Fruit fly (Drosophila melanogaster) whole organism, embryonic: ENCODE measurements around the gene CG6959.

Source experiments
- Bgb ChIP-seq: fragments of 200-800 bp; sonication (Bioruptor generic); IDR thresholded peaks from 2 replicates; pipeline ENCODE4 v1.3.6; 2022; ENCODE audit warnings: missing biosample characterization, missing genetic modification characterization; ENCODE audit not compliant: partially characterized antibody
- CG10274 ChIP-seq: fragments of 200-800 bp; sonication (Bioruptor generic); optimal IDR thresholded peaks from 3 replicates; lab custom pipeline; 2017; ENCODE audit warnings: missing biosample characterization, mild to moderate bottlenecking, missing genetic modification characterization
- CG10431 ChIP-seq: fragments of 200-800 bp; sonication (Bioruptor generic); optimal IDR thresholded peaks from 3 replicates; lab custom pipeline; 2018; ENCODE audit warnings: missing biosample characterization, mild to moderate bottlenecking, missing genetic modification characterization
- CG10654 ChIP-seq: fragments of 200-800 bp; sonication (Bioruptor generic); optimal IDR thresholded peaks from 2 replicates; lab custom pipeline; 2016; ENCODE audit warnings: missing biosample characterization, missing genetic modification characterization
- CG11560 ChIP-seq: fragments of 200-800 bp; sonication (Bioruptor generic); IDR thresholded peaks from 3 replicates; pipeline ENCODE4 v1.3.6; 2022; ENCODE audit warnings: missing biosample characterization, missing genetic modification characterization
- CG12071 ChIP-seq: fragments of 200-800 bp; sonication (Bioruptor generic); optimal IDR thresholded peaks from 3 replicates; lab custom pipeline; 2018; ENCODE audit warnings: missing biosample characterization, mild to moderate bottlenecking, missing genetic modification characterization
- CG12219 ChIP-seq: fragments of 200-800 bp; sonication (Bioruptor generic); optimal IDR thresholded peaks from 3 replicates; lab custom pipeline; 2018; ENCODE audit warnings: missing biosample characterization, mild to moderate bottlenecking, missing genetic modification characterization
- CG12769 ChIP-seq: fragments of 200-800 bp; sonication (Bioruptor generic); optimal IDR thresholded peaks from 2 replicates; lab custom pipeline; 2019; ENCODE audit warnings: missing biosample characterization, mild to moderate bottlenecking, missing genetic modification characterization, moderate library complexity
- CG14965 ChIP-seq: fragments of 200-800 bp; sonication (Bioruptor generic); optimal IDR thresholded peaks from 2 replicates; lab custom pipeline; 2016; ENCODE audit warnings: missing biosample characterization, missing genetic modification characterization, borderline replicate concordance
- CG15269 ChIP-seq: fragments of 200-800 bp; sonication (Bioruptor generic); optimal IDR thresholded peaks from 2 replicates; lab custom pipeline; 2018; ENCODE audit warnings: missing biosample characterization, mild to moderate bottlenecking, missing genetic modification characterization, moderate library complexity
- CG15479 ChIP-seq: fragments of 200-800 bp; sonication (Bioruptor generic); optimal IDR thresholded peaks from 3 replicates; lab custom pipeline; 2019; ENCODE audit warnings: missing biosample characterization, mild to moderate bottlenecking, missing genetic modification characterization, moderate library complexity
- CG1602 ChIP-seq: fragments of 200-800 bp; sonication (Bioruptor generic); optimal IDR thresholded peaks from 3 replicates; lab custom pipeline; 2016; ENCODE audit warnings: missing biosample characterization, missing genetic modification characterization
- CG17568 ChIP-seq: fragments of 200-800 bp; sonication (Bioruptor generic); optimal IDR thresholded peaks from 2 replicates; lab custom pipeline; 2018; ENCODE audit warnings: missing biosample characterization, mild to moderate bottlenecking, missing genetic modification characterization, moderate library complexity
- CG1792 ChIP-seq: fragments of 200-800 bp; sonication (Bioruptor generic); optimal IDR thresholded peaks from 2 replicates; lab custom pipeline; 2016; ENCODE audit warnings: missing biosample characterization, missing genetic modification characterization
- CG34422 ChIP-seq: fragments of 200-800 bp; sonication (Bioruptor generic); IDR thresholded peaks from 3 replicates; pipeline ENCODE4 v1.3.6; 2022; ENCODE audit warnings: missing biosample characterization, missing genetic modification characterization
- CG3847 ChIP-seq: fragments of 200-800 bp; sonication (Bioruptor generic); IDR thresholded peaks from 2 replicates; pipeline ENCODE4 v1.3.6; 2022; ENCODE audit warnings: missing biosample characterization, missing genetic modification characterization
- CG4424 ChIP-seq: fragments of 200-800 bp; sonication (Bioruptor generic); optimal IDR thresholded peaks from 3 replicates; lab custom pipeline; 2016; ENCODE audit warnings: missing biosample characterization, missing genetic modification characterization
- CG4820 ChIP-seq: fragments of 200-800 bp; sonication (Bioruptor generic); optimal IDR thresholded peaks from 3 replicates; lab custom pipeline; 2016; ENCODE audit warnings: missing biosample characterization, missing genetic modification characterization
- CG5245 ChIP-seq: fragments of 200-800 bp; sonication (Bioruptor generic); optimal IDR thresholded peaks from 3 replicates; lab custom pipeline; 2016; ENCODE audit warnings: missing biosample characterization, missing genetic modification characterization
- CG6175 ChIP-seq: fragments of 200-800 bp; sonication (Bioruptor generic); IDR thresholded peaks from 3 replicates; pipeline ENCODE4 v1.3.6; 2022; ENCODE audit warnings: missing biosample characterization, missing genetic modification characterization
- CG7372 ChIP-seq: fragments of 200-800 bp; sonication (Bioruptor generic); IDR thresholded peaks from 2 replicates; pipeline ENCODE4 v1.3.6; 2022; ENCODE audit warnings: missing biosample characterization, missing genetic modification characterization
- CG8089 ChIP-seq: fragments of 200-800 bp; sonication (Bioruptor generic); optimal IDR thresholded peaks from 3 replicates; lab custom pipeline; 2016; ENCODE audit warnings: missing biosample characterization, missing genetic modification characterization
- CG9437 ChIP-seq: fragments of 200-800 bp; sonication (Bioruptor generic); optimal IDR thresholded peaks from 2 replicates; lab custom pipeline; 2018; ENCODE audit warnings: missing biosample characterization, mild to moderate bottlenecking, missing genetic modification characterization
- Dip2 ChIP-seq: fragments of 200-800 bp; sonication (Bioruptor generic); IDR thresholded peaks from 2 replicates; pipeline ENCODE4 v1.3.6; 2022; ENCODE audit warnings: missing biosample characterization, missing genetic modification characterization
- E2f2 ChIP-seq: fragments of 200-800 bp; sonication (Bioruptor generic); IDR thresholded peaks from 2 replicates; pipeline ENCODE4 v1.3.6; 2022; ENCODE audit warnings: missing biosample characterization, missing genetic modification characterization
- Elba2 ChIP-seq: fragments of 200-800 bp; sonication (Bioruptor generic); optimal IDR thresholded peaks from 3 replicates; lab custom pipeline; 2016; ENCODE audit warnings: missing biosample characterization, missing genetic modification characterization
- HLH3B ChIP-seq: fragments of 200-800 bp; sonication (Bioruptor generic); IDR thresholded peaks from 2 replicates; pipeline ENCODE4 v1.3.6; 2022; ENCODE audit warnings: missing biosample characterization, missing genetic modification characterization
- HmgZ ChIP-seq: fragments of 200-800 bp; sonication (Bioruptor generic); optimal IDR thresholded peaks from 2 replicates; lab custom pipeline; 2018; ENCODE audit warnings: missing biosample characterization, mild to moderate bottlenecking, missing genetic modification characterization
- Hr39 ChIP-seq: fragments of >200 bp; optimal IDR thresholded peaks from 2 replicates; lab custom pipeline; 2017
- Hr51 ChIP-seq, 2 experiments: fragments of 200-800 bp; sonication (Bioruptor generic); optimal IDR thresholded peaks; 2 replicates in 1 of 2; 3 replicates in 1 of 2; lab custom pipeline; 2016 to 2018; ENCODE audit warnings: missing biosample characterization in 2 of 2, missing genetic modification characterization in 2 of 2, mild to moderate bottlenecking in 1 of 2, moderate library complexity in 1 of 2
- Nf-YC ChIP-seq: fragments of 200-800 bp; optimal IDR thresholded peaks from 3 replicates; lab custom pipeline; 2019; ENCODE audit warnings: missing biosample characterization, mild to moderate bottlenecking, missing genetic modification characterization, moderate library complexity
- Sox100B ChIP-seq: fragments of 200-800 bp; sonication (Bioruptor generic); optimal IDR thresholded peaks from 3 replicates; lab custom pipeline; 2018; ENCODE audit warnings: missing biosample characterization, mild to moderate bottlenecking, missing genetic modification characterization
- Taf1 ChIP-seq: fragments of 200-800 bp; sonication (Bioruptor generic); IDR thresholded peaks from 2 replicates; pipeline ENCODE4 v1.3.6; 2022; ENCODE audit warnings: missing biosample characterization, missing genetic modification characterization
- cato ChIP-seq: fragments of 200-800 bp; sonication (Bioruptor generic); optimal IDR thresholded peaks from 2 replicates; lab custom pipeline; 2016; ENCODE audit warnings: missing biosample characterization, missing genetic modification characterization, borderline replicate concordance
- caup ChIP-seq: fragments of 200-800 bp; sonication (Bioruptor generic); optimal IDR thresholded peaks from 3 replicates; lab custom pipeline; 2017; ENCODE audit warnings: missing biosample characterization, mild to moderate bottlenecking, missing genetic modification characterization, moderate library complexity; ENCODE audit not compliant: severe bottlenecking
- chif ChIP-seq, 2 experiments: fragments of 200-800 bp; sonication (Bioruptor generic); optimal IDR thresholded peaks; 3 replicates each; lab custom pipeline; 2016; ENCODE audit warnings: missing biosample characterization in 2 of 2, missing genetic modification characterization in 2 of 2
- chm ChIP-seq: fragments of 200-800 bp; sonication (Bioruptor generic); IDR thresholded peaks from 2 replicates; pipeline ENCODE4 v1.3.6; 2022; ENCODE audit warnings: missing biosample characterization, missing genetic modification characterization
- gsb ChIP-seq: fragments of 200-800 bp; sonication (Bioruptor generic); IDR thresholded peaks from 2 replicates; pipeline ENCODE4 v1.3.6; 2022; ENCODE audit warnings: missing biosample characterization, missing genetic modification characterization
- gsb-n ChIP-seq: fragments of 200-800 bp; sonication (Bioruptor generic); optimal IDR thresholded peaks from 3 replicates; lab custom pipeline; 2018; ENCODE audit warnings: missing biosample characterization, mild to moderate bottlenecking, missing genetic modification characterization
- knrl ChIP-seq: fragments of 200-800 bp; sonication (Bioruptor generic); IDR thresholded peaks from 3 replicates; pipeline ENCODE4 v1.3.6; 2022; ENCODE audit warnings: missing biosample characterization, missing genetic modification characterization; ENCODE audit not compliant: partially characterized antibody
- mirr ChIP-seq: fragments of 200-800 bp; sonication (Bioruptor generic); optimal IDR thresholded peaks from 3 replicates; lab custom pipeline; 2018; ENCODE audit warnings: missing biosample characterization, mild to moderate bottlenecking, missing genetic modification characterization
- nerfin-2 ChIP-seq: fragments of 200-800 bp; sonication (Bioruptor generic); IDR thresholded peaks from 2 replicates; pipeline ENCODE4 v1.3.6; 2022; ENCODE audit warnings: missing biosample characterization, missing genetic modification characterization; ENCODE audit not compliant: partially characterized antibody
- otp ChIP-seq: fragments of 200-800 bp; sonication (Bioruptor generic); IDR thresholded peaks from 3 replicates; pipeline ENCODE4, ENCODE4 v1.3.6; 2022; ENCODE audit warnings: missing biosample characterization, missing genetic modification characterization
- pb ChIP-seq: fragments of 200-800 bp; sonication (Bioruptor generic); optimal IDR thresholded peaks from 3 replicates; lab custom pipeline; 2016; ENCODE audit warnings: missing biosample characterization, missing genetic modification characterization
- pum ChIP-seq: fragments of 200-800 bp; sonication (Bioruptor generic); optimal IDR thresholded peaks from 2 replicates; lab custom pipeline; 2016; ENCODE audit warnings: missing biosample characterization, missing genetic modification characterization
- pzg ChIP-seq: fragments of 200-800 bp; sonication (Bioruptor generic); optimal IDR thresholded peaks from 3 replicates; lab custom pipeline; 2018; ENCODE audit warnings: missing biosample characterization, mild to moderate bottlenecking, missing genetic modification characterization, moderate library complexity
- row ChIP-seq: fragments of 200-800 bp; sonication (Bioruptor generic); IDR thresholded peaks from 3 replicates; pipeline ENCODE4 v1.3.6; 2022; ENCODE audit warnings: missing biosample characterization, missing genetic modification characterization
- run ChIP-seq: fragments of 200-800 bp; sonication (Bioruptor generic); optimal IDR thresholded peaks from 3 replicates; lab custom pipeline; 2018; ENCODE audit warnings: missing biosample characterization, mild to moderate bottlenecking, missing genetic modification characterization
- sisA ChIP-seq: fragments of 200-800 bp; sonication (Bioruptor generic); IDR thresholded peaks from 2 replicates; pipeline ENCODE4 v1.3.6; 2022; ENCODE audit warnings: missing biosample characterization, missing genetic modification characterization
- sna ChIP-seq: fragments of 200-800 bp; sonication (Bioruptor generic); IDR thresholded peaks from 2 replicates; pipeline ENCODE4 v1.3.6; 2022; ENCODE audit warnings: missing biosample characterization, missing genetic modification characterization; ENCODE audit not compliant: partially characterized antibody
- vfl ChIP-seq: fragments of 200-800 bp; sonication (Bioruptor generic); optimal IDR thresholded peaks from 2 replicates; lab custom pipeline; 2016; ENCODE audit warnings: missing biosample characterization, missing genetic modification characterization

CG6959 gene

dm6 chr3R:11773325-11773998 lies 95.8 kb downstream of the CG6959 start (continued):
- TF ChIP-seq CG14965 (GFP tag; lab: Kevin White, UChicago) (no peak), nerfin-2 (GFP tag; lab: Robert Waterston, UW) (no peak), CG12769 (tag; lab: Kevin White, UChicago) (no peak), CG15269 (no peak), CG1602 (no peak), Sox100B (GFP tag; lab: Kevin White, UChicago) (no peak), knrl (no peak), Hr51 (GFP tag; optimal IDR thresholded peaks at IDR 0.05; lab: Kevin White, UChicago) (no peak), Taf1 (GFP tag; lab: Robert Waterston, UW) (no peak), CG6175 (GFP tag; lab: Robert Waterston, UW) (no peak), HLH3B (GFP tag; lab: Robert Waterston, UW) (no peak), Nf-YC (tag; lab: Kevin White, UChicago) (no peak), CG11560 (tag; lab: Robert Waterston, UW) (no peak), otp (GFP tag; lab: Robert Waterston, UW) (no peak), chm (GFP tag; lab: Robert Waterston, UW) (no peak; the same call in 1 of the 2 replicates), pb (GFP tag; lab: Kevin White, UChicago) (no peak), Bgb (GFP tag; lab: Robert Waterston, UW) (no peak), CG3847 (GFP tag; lab: Robert Waterston, UW) (no peak), HmgZ (tag; lab: Kevin White, UChicago) (no peak), CG34422 (GFP tag; lab: Robert Waterston, UW) (peak; percentile 26; the same call in 1 of the 3 replicates), CG15479 (GFP tag; lab: Kevin White, UChicago) (peak; percentile 54), sna (GFP tag; lab: Robert Waterston, UW) (no peak), pum (no peak), Dip2 (GFP tag; lab: Robert Waterston, UW) (no peak), CG10274 (GFP tag; lab: Kevin White, UChicago) (peak; percentile 57), vfl (no peak), CG5245 (no peak), CG9437 (GFP tag; lab: Kevin White, UChicago) (no peak), CG12219 (no peak), CG4424 (GFP tag; lab: Kevin White, UChicago) (no peak), gsb-n (tag; lab: Kevin White, UChicago) (no peak), CG17568 (no peak), mirr (GFP tag; lab: Kevin White, UChicago) (no peak), CG12071 (GFP tag; lab: Kevin White, UChicago) (no peak), CG1792 (GFP tag; lab: Kevin White, UChicago) (no peak), pzg (GFP tag; lab: Kevin White, UChicago) (no peak), CG7372 (GFP tag; lab: Robert Waterston, UW) (no peak), E2f2 (GFP tag; lab: Robert Waterston, UW) (no peak), caup (no peak), CG10431 (GFP tag; lab: Kevin White, UChicago) (no peak), CG8089 (GFP tag; lab: Kevin White, UChicago) (no peak), sisA (GFP tag; lab: Robert Waterston, UW) (no peak), run (no peak), row (GFP tag; lab: Robert Waterston, UW) (no peak), CG4820 (GFP tag; lab: Kevin White, UChicago) (no peak), gsb (GFP tag; lab: Robert Waterston, UW) (no peak), chif (GFP tag; optimal IDR thresholded peaks at IDR 0.05; lab: Kevin White, UChicago) (no peak), Hr39 (lab: Kevin White, UChicago) (no peak), Elba2 (no peak), cato (no peak), CG10654 (GFP tag; lab: Kevin White, UChicago) (no peak)
